Worm (Caenorhabditis elegans): ENCODE results near the gene rab-39.
A peak's percentile ranks its signal among the peaks of the same experiment; 100 is the strongest.

The rab-39 gene

ce11 chrII:9356723-9357122, 34.0 kb upstream of the rab-39 start:
- TF ChIP-seq pha-4 (tag; optimal IDR thresholded peaks at IDR 0.05) (peak; percentile 82), nhr-76 (tag; optimal IDR thresholded peaks at IDR 0.05) (no peak), nhr-12 (tag; optimal IDR thresholded peaks at IDR 0.05) (no peak), mep-1 (tag; optimal IDR thresholded peaks at IDR 0.05) (peak; percentile 9), sptf-1 (tag; optimal IDR thresholded peaks at IDR 0.05) (peak; percentile 33), flh-1 (GFP tag; optimal IDR thresholded peaks at IDR 0.05) (no peak), sem-2 (GFP tag; optimal IDR thresholded peaks at IDR 0.05) (no peak), tbx-8 (GFP tag; optimal IDR thresholded peaks at IDR 0.05) (no peak), unc-62 (GFP tag; optimal IDR thresholded peaks at IDR 0.05) (peak; percentile 53), ces-1 (GFP tag; optimal IDR thresholded peaks at IDR 0.05) (peak; percentile 57), drap-1 (GFP tag; optimal IDR thresholded peaks at IDR 0.05) (no peak), elt-3 (tag; optimal IDR thresholded peaks at IDR 0.05) (no peak), blmp-1 (tag; optimal IDR thresholded peaks at IDR 0.05) (no peak), bed-3 (GFP tag; optimal IDR thresholded peaks at IDR 0.05) (no peak), hlh-1 (tag; optimal IDR thresholded peaks at IDR 0.05) (peak; percentile 83), mls-2 (tag; optimal IDR thresholded peaks at IDR 0.05) (peak; percentile 54), ceh-39 (tag; optimal IDR thresholded peaks at IDR 0.05) (no peak), ceh-83 (GFP tag; optimal IDR thresholded peaks at IDR 0.05) (no peak), lin-32 (GFP tag; optimal IDR thresholded peaks at IDR 0.05) (no peak), ham-2 (GFP tag; optimal IDR thresholded peaks at IDR 0.05) (peak; percentile 79), nhr-237 (tag; optimal IDR thresholded peaks at IDR 0.05) (peak; percentile 7), lsy-2 (tag; optimal IDR thresholded peaks at IDR 0.05) (peak; percentile 11), lin-13 (tag; optimal IDR thresholded peaks at IDR 0.05) (peak; percentile 43), M03D4.4 (tag; optimal IDR thresholded peaks at IDR 0.05) (peak; percentile 1), ceh-43 (GFP tag; optimal IDR thresholded peaks at IDR 0.05) (no peak), unc-39 (tag; optimal IDR thresholded peaks at IDR 0.05) (no peak), elt-1 (tag; optimal IDR thresholded peaks at IDR 0.05; ENCODE audit: borderline replicate concordance, insufficient read depth) (no peak), nhr-28 (tag; optimal IDR thresholded peaks at IDR 0.05) (no peak), mab-5 (tag; optimal IDR thresholded peaks at IDR 0.05) (no peak), nhr-2 (tag; optimal IDR thresholded peaks at IDR 0.05) (no peak), ztf-11 (tag; optimal IDR thresholded peaks at IDR 0.05) (peak; percentile 59), zip-8 (tag; optimal IDR thresholded peaks at IDR 0.05) (no peak), snpc-4 (tag; optimal IDR thresholded peaks at IDR 0.05) (no peak), unc-120 (tag; optimal IDR thresholded peaks at IDR 0.05; ENCODE audit: poor library complexity, severe bottlenecking) (peak; percentile 16), cnd-1 (tag; optimal IDR thresholded peaks at IDR 0.05) (peak; percentile 26)

- TF ChIP-seq blmp-1 (tag; optimal IDR thresholded peaks at IDR 0.05) (no peak), sem-2 (GFP tag; optimal IDR thresholded peaks at IDR 0.05) (no peak), lin-32 (GFP tag; optimal IDR thresholded peaks at IDR 0.05) (no peak), elt-3 (tag; optimal IDR thresholded peaks at IDR 0.05) (no peak), mep-1 (tag; optimal IDR thresholded peaks at IDR 0.05) (no peak), lin-13 (tag; optimal IDR thresholded peaks at IDR 0.05) (no peak), flh-1 (GFP tag; optimal IDR thresholded peaks at IDR 0.05) (no peak), nhr-76 (tag; optimal IDR thresholded peaks at IDR 0.05) (no peak), ceh-39 (tag; optimal IDR thresholded peaks at IDR 0.05) (no peak), bed-3 (GFP tag; optimal IDR thresholded peaks at IDR 0.05) (no peak), sptf-1 (tag; optimal IDR thresholded peaks at IDR 0.05) (no peak), nhr-12 (tag; optimal IDR thresholded peaks at IDR 0.05) (no peak), mls-2 (tag; optimal IDR thresholded peaks at IDR 0.05) (no peak)
Observed at ce11 chrII:9352669-9353068, 29.9 kb upstream of the rab-39 start, which contains the start of the genes sdhb-1 and cup-15. Gene sdhb-1, minus strand, starts transcription at chrII:9352731. Gene cup-15, plus strand, starts transcription at chrII:9353000.

ce11 chrII:9347444-9347843, 24.7 kb upstream of the rab-39 start:
- no peak for TF ChIP-seq tbx-8 (GFP tag; optimal IDR thresholded peaks at IDR 0.05)
- TF ChIP-seq hlh-1 (tag; optimal IDR thresholded peaks at IDR 0.05) = no peak
- TF ChIP-seq mab-5 (tag; optimal IDR thresholded peaks at IDR 0.05) = no peak
- TF ChIP-seq sptf-1 (tag; optimal IDR thresholded peaks at IDR 0.05) = no peak
- no peak for TF ChIP-seq mep-1 (tag; optimal IDR thresholded peaks at IDR 0.05)
- TF ChIP-seq M03D4.4 (tag; optimal IDR thresholded peaks at IDR 0.05) = no peak
- TF ChIP-seq elt-1 (tag; optimal IDR thresholded peaks at IDR 0.05; ENCODE audit: borderline replicate concordance, insufficient read depth) = no peak
- TF ChIP-seq zip-8 (tag; optimal IDR thresholded peaks at IDR 0.05) = no peak
- TF ChIP-seq lsy-2 (tag; optimal IDR thresholded peaks at IDR 0.05) = no peak
- TF ChIP-seq lin-32 (GFP tag; optimal IDR thresholded peaks at IDR 0.05) = no peak
